Fruit fly (Drosophila melanogaster) whole organism, wandering third instar larva: ENCODE measurements around the gene ed.

Experiments used
- Abd-B ChIP-seq: fragments of >200 bp; optimal IDR thresholded peaks from 2 replicates; lab custom pipeline; 2017; ENCODE audit warnings: missing biosample characterization, missing genetic modification characterization
- CrebA ChIP-seq: fragments of 200-800 bp; sonication (Bioruptor generic); optimal IDR thresholded peaks from 2 replicates; lab custom pipeline; 2016; ENCODE audit warnings: missing biosample characterization, mild to moderate bottlenecking, missing genetic modification characterization, borderline replicate concordance
- Dif ChIP-seq: fragments of 200-275, 200-300 bp; sonication (Bioruptor generic); optimal IDR thresholded peaks from 2 replicates; lab custom pipeline; 2018; ENCODE audit warnings: missing biosample characterization, missing genetic modification characterization; ENCODE audit not compliant: partially characterized antibody
- GATAd ChIP-seq: sonication (Bioruptor generic); optimal IDR thresholded peaks from 2 replicates; lab custom pipeline; 2016; ENCODE audit warnings: missing biosample characterization, missing genetic modification characterization
- Hr78 ChIP-seq: fragments of >200 bp; optimal IDR thresholded peaks from 2 replicates; lab custom pipeline; 2017; ENCODE audit warnings: missing biosample characterization, missing genetic modification characterization
- Hr83 ChIP-seq: fragments of 200-300 bp; sonication (Bioruptor generic); optimal IDR thresholded peaks from 2 replicates; lab custom pipeline; 2016; ENCODE audit warnings: missing biosample characterization, mild to moderate bottlenecking, missing genetic modification characterization, moderate library complexity; ENCODE audit not compliant: poor library complexity, severe bottlenecking
- Rel ChIP-seq, 2 experiments: fragments of 200-800 bp; sonication (Bioruptor generic) in 1 of 2; optimal IDR thresholded peaks; 2 replicates in 1 of 2; 3 replicates in 1 of 2; lab custom pipeline; 2016 to 2019; ENCODE audit warnings: mild to moderate bottlenecking in 2 of 2, missing biosample characterization in 2 of 2, missing genetic modification characterization in 2 of 2, moderate library complexity in 1 of 2
- Vsx2 ChIP-seq: fragments of 200-300, 225-300 bp; sonication (Bioruptor generic); optimal IDR thresholded peaks from 2 replicates; lab custom pipeline; 2018; ENCODE audit warnings: missing biosample characterization, missing genetic modification characterization; ENCODE audit not compliant: partially characterized antibody
- ey ChIP-seq: fragments of 200-800 bp; sonication (Bioruptor generic); optimal IDR thresholded peaks from 2 replicates; lab custom pipeline; 2016; ENCODE audit warnings: missing biosample characterization, missing genetic modification characterization
- pan ChIP-seq: fragments of >200 bp; optimal IDR thresholded peaks from 2 replicates; lab custom pipeline; 2017
- rgr ChIP-seq: fragments of 200-800 bp; sonication (Bioruptor generic); optimal IDR thresholded peaks from 3 replicates; lab custom pipeline; 2016; ENCODE audit warnings: missing biosample characterization, mild to moderate bottlenecking, missing genetic modification characterization
- usp ChIP-seq: fragments of >200 bp; optimal IDR thresholded peaks from 2 replicates; lab custom pipeline; 2017; ENCODE audit warnings: missing biosample characterization, missing genetic modification characterization

- no peak for TF ChIP-seq Vsx2 (GFP tag; lab: Kevin White, UChicago)
- TF ChIP-seq Abd-B (GFP tag; lab: Kevin White, UChicago): no peak
- no peak for TF ChIP-seq usp (GFP tag; lab: Kevin White, UChicago)
- TF ChIP-seq GATAd: no peak
- no peak for TF ChIP-seq rgr (GFP tag; lab: Kevin White, UChicago)
- TF ChIP-seq Dif (GFP tag; lab: Kevin White, UChicago): no peak
- no peak for TF ChIP-seq ey
- TF ChIP-seq Hr78: no peak
- TF ChIP-seq pan: no peak
- no peak for TF ChIP-seq Rel (GFP tag; optimal IDR thresholded peaks at IDR 0.05; lab: Kevin White, UChicago)
- TF ChIP-seq Rel (tag; optimal IDR thresholded peaks at IDR 0.05; lab: Kevin White, UChicago): no peak
- no peak for TF ChIP-seq Hr83 (GFP tag; lab: Kevin White, UChicago)
- peak; percentile 25 for TF ChIP-seq CrebA (GFP tag; lab: Kevin White, UChicago)
Measured at dm6 chr2L:4037015-4037414, 5.8 kb downstream of the ed start.
